Worm (Caenorhabditis elegans) whole organism, late embryonic: ENCODE data around the gene K07H8.8.

Experiments used
- ceh-9 ChIP-seq: sonication (generic microtip); optimal IDR thresholded peaks from 2 replicates; lab custom pipeline; 2016; ENCODE audit warnings: mild to moderate bottlenecking, missing genetic modification characterization, inconsistent platforms, missing compliant biosample characterization
- mec-3 ChIP-seq: sonication (generic microtip); optimal IDR thresholded peaks from 2 replicates; lab custom pipeline; 2016; ENCODE audit warnings: borderline replicate concordance, missing genetic modification characterization, missing compliant biosample characterization
- npax-4 ChIP-seq: sonication (generic microtip); optimal IDR thresholded peaks from 2 replicates; lab custom pipeline; 2016; ENCODE audit warnings: missing genetic modification characterization, missing compliant biosample characterization

ce11 chrIV:8299636-8300035 lies 31.4 kb upstream of the K07H8.8 start, which contains the start of gene F35H10.6:
- no peak for TF ChIP-seq npax-4 (tag; lab: Kevin White, UChicago)
- TF ChIP-seq mec-3 (tag; lab: Kevin White, UChicago), result no peak
- no peak for TF ChIP-seq ceh-9 (tag; lab: Kevin White, UChicago)
